Worm (Caenorhabditis elegans): Measurements from ENCODE around the gene R07B1.5.

R07B1.5 gene

ce11 chrX:9842102-9842501 is 21.3 kb upstream of the R07B1.5 start:
- TF ChIP-seq attf-6 (GFP tag; IDR thresholded peaks at IDR 0.05) (no peak), cebp-1 (GFP tag; IDR thresholded peaks at IDR 0.05) (no peak), cebp-1 (tag; optimal IDR thresholded peaks at IDR 0.05) (no peak), ztf-22 (GFP tag; optimal IDR thresholded peaks at IDR 0.05) (no peak), F55B11.4 (tag; optimal IDR thresholded peaks at IDR 0.05; ENCODE audit: borderline replicate concordance, insufficient read depth) (no peak), cebp-2 (GFP tag; IDR thresholded peaks at IDR 0.05) (no peak), lin-54 (GFP tag; optimal IDR thresholded peaks at IDR 0.05) (no peak), ceh-91 (GFP tag; IDR thresholded peaks at IDR 0.05) (no peak), nfya-1 (tag; optimal IDR thresholded peaks at IDR 0.05; ENCODE audit: borderline replicate concordance, insufficient read depth) (no peak), Y53F4B.3 (GFP tag; IDR thresholded peaks at IDR 0.05) (no peak), B0019.2 (GFP tag; conservative IDR thresholded peaks at IDR 0.05) (no peak), let-526 (GFP tag; IDR thresholded peaks at IDR 0.05) (no peak), ekl-4 (GFP tag; IDR thresholded peaks at IDR 0.05) (no peak), C06A6.2 (GFP tag; conservative IDR thresholded peaks at IDR 0.05) (no peak), lsl-1 (GFP tag; optimal IDR thresholded peaks at IDR 0.05) (no peak), ama-1 (optimal IDR thresholded peaks at IDR 0.05) (no peak), ama-1 (GFP tag; optimal IDR thresholded peaks at IDR 0.05) (no peak), ceh-79 (tag; optimal IDR thresholded peaks at IDR 0.05) (no peak)

- TF ChIP-seq him-1 (tag; optimal IDR thresholded peaks at IDR 0.05) (no peak), nhr-120 (GFP tag; IDR thresholded peaks at IDR 0.05) (no peak), hrde-1 (tag; optimal IDR thresholded peaks at IDR 0.05; ENCODE audit: borderline replicate concordance) (no peak), egl-44 (GFP tag; IDR thresholded peaks at IDR 0.05) (no peak), let-526 (GFP tag; IDR thresholded peaks at IDR 0.05) (no peak), chd-7 (tag; optimal IDR thresholded peaks at IDR 0.05) (no peak), bed-2 (GFP tag; IDR thresholded peaks at IDR 0.05) (no peak), unc-130 (GFP tag; optimal IDR thresholded peaks at IDR 0.05) (no peak), B0035.1 (tag; optimal IDR thresholded peaks at IDR 0.05) (no peak), pbrm-1 (GFP tag; IDR thresholded peaks at IDR 0.05) (no peak), Y67H2A.10 (GFP tag; conservative IDR thresholded peaks at IDR 0.05) (no peak), nfya-2 (GFP tag; IDR thresholded peaks at IDR 0.05) (no peak)
Observed at ce11 chrX:9843568-9843967, 19.8 kb upstream of the R07B1.5 start.

ce11 chrX:9845916-9846315 is 17.5 kb upstream of the R07B1.5 start:
- TF ChIP-seq ccch-3 (GFP tag; optimal IDR thresholded peaks at IDR 0.05), result no peak
- TF ChIP-seq efl-1 (GFP tag; optimal IDR thresholded peaks at IDR 0.05), result no peak
- TF ChIP-seq lir-1 (GFP tag; conservative IDR thresholded peaks at IDR 0.05), result no peak
- TF ChIP-seq B0035.1 (tag; optimal IDR thresholded peaks at IDR 0.05), result no peak
- no peak for TF ChIP-seq T07F8.4 (tag; optimal IDR thresholded peaks at IDR 0.05)
- TF ChIP-seq K12H6.12 (tag; optimal IDR thresholded peaks at IDR 0.05), result no peak
- TF ChIP-seq hmg-1.2 (GFP tag; IDR thresholded peaks at IDR 0.05), result no peak
- TF ChIP-seq zfh-2 (GFP tag; conservative IDR thresholded peaks at IDR 0.05), result no peak
- no peak for TF ChIP-seq sdz-38 (tag; optimal IDR thresholded peaks at IDR 0.05)
- TF ChIP-seq gei-17 (GFP tag; optimal IDR thresholded peaks at IDR 0.05), result no peak
- no peak for TF ChIP-seq attf-3 (GFP tag; conservative IDR thresholded peaks at IDR 0.05)
- TF ChIP-seq rpc-1 (optimal IDR thresholded peaks at IDR 0.05), result no peak
- TF ChIP-seq rpc-1 (tag; optimal IDR thresholded peaks at IDR 0.05), result no peak
- no peak for TF ChIP-seq egl-18 (GFP tag; IDR thresholded peaks at IDR 0.05)
- no peak for TF ChIP-seq tlf-1 (GFP tag; optimal IDR thresholded peaks at IDR 0.05)

Data from whole organism, young adult.